Worm (Caenorhabditis elegans): Measurements from ENCODE around the gene Y9C2UA.1.

The Y9C2UA.1 gene

ce11 chrII:9176523-9176922, 37.1 kb downstream of the Y9C2UA.1 start:
- TF ChIP-seq nhr-85 (tag) (no peak), zip-4 (GFP tag; optimal IDR thresholded peaks at IDR 0.05) (no peak), pag-3 (tag; optimal IDR thresholded peaks at IDR 0.05; ENCODE audit: borderline replicate concordance, insufficient read depth) (no peak), efl-1 (optimal IDR thresholded peaks at IDR 0.05) (no peak), efl-1 (GFP tag; optimal IDR thresholded peaks at IDR 0.05 in 1 of 2) (peak in 1 of 2 experiments; percentile 68)

ce11 chrII:9177080-9177479, 37.6 kb downstream of the Y9C2UA.1 start, which contains the start of the genes sec-5 and pir-1:
Gene sec-5, minus strand, starts transcription at chrII:9177152.
Gene pir-1, plus strand, starts transcription at chrII:9177300.
- TF ChIP-seq hpl-2 (GFP tag; optimal IDR thresholded peaks at IDR 0.05), result no peak
- TF ChIP-seq rnt-1 (tag; optimal IDR thresholded peaks at IDR 0.05), result peak; percentile 48
- peak; percentile 30 for TF ChIP-seq blmp-1 (tag; optimal IDR thresholded peaks at IDR 0.05)
- peak; percentile 43 to 59 for TF ChIP-seq efl-1 (optimal IDR thresholded peaks at IDR 0.05)
- TF ChIP-seq efl-1 (GFP tag; optimal IDR thresholded peaks at IDR 0.05 in 1 of 2), result peak; percentile 63 to 66
- no peak for TF ChIP-seq hlh-4 (tag; optimal IDR thresholded peaks at IDR 0.05)
- peak; percentile 56 to 60 for TF ChIP-seq lin-35 (GFP tag; optimal IDR thresholded peaks at IDR 0.05)
- TF ChIP-seq C04F5.9 (tag; optimal IDR thresholded peaks at IDR 0.05), result peak; percentile 42
- TF ChIP-seq nhr-71 (tag; optimal IDR thresholded peaks at IDR 0.05), result peak; percentile 63
- peak; percentile 71 for TF ChIP-seq mep-1 (tag; optimal IDR thresholded peaks at IDR 0.05)
- peak; percentile 20 for TF ChIP-seq C16A3.4 (tag; optimal IDR thresholded peaks at IDR 0.05)
- peak; percentile 57 for TF ChIP-seq skn-1 (tag; optimal IDR thresholded peaks at IDR 0.05)
- peak; percentile 28 for TF ChIP-seq isw-1 (GFP tag; IDR thresholded peaks at IDR 0.05)
- peak in 1 of 3 experiments; percentile 53 for TF ChIP-seq dpl-1 (GFP tag; optimal IDR thresholded peaks at IDR 0.05)
- TF ChIP-seq hlh-17 (GFP tag; optimal IDR thresholded peaks at IDR 0.05; ENCODE audit: borderline replicate concordance), result no peak
- no peak for TF ChIP-seq nhr-12 (tag; optimal IDR thresholded peaks at IDR 0.05)
- no peak for TF ChIP-seq nhr-76 (tag; optimal IDR thresholded peaks at IDR 0.05)
- TF ChIP-seq nhr-90 (tag; optimal IDR thresholded peaks at IDR 0.05; ENCODE audit: poor library complexity), result peak; percentile 48
- TF ChIP-seq tbx-2 (tag; optimal IDR thresholded peaks at IDR 0.05), result peak; percentile 37
- TF ChIP-seq irx-1 (tag; optimal IDR thresholded peaks at IDR 0.05), result peak; percentile 41
- TF ChIP-seq lin-14 (GFP tag; optimal IDR thresholded peaks at IDR 0.05), result peak; percentile 59
- peak; percentile 17 to 38 (median 31) for TF ChIP-seq ceh-82 (tag; optimal IDR thresholded peaks at IDR 0.05)
- TF ChIP-seq unc-86 (tag; optimal IDR thresholded peaks at IDR 0.05), result peak; percentile 32
- peak; percentile 65 to 74 for TF ChIP-seq lsy-2 (tag; optimal IDR thresholded peaks at IDR 0.05)
- TF ChIP-seq xbp-1 (tag; optimal IDR thresholded peaks at IDR 0.05), result peak; percentile 48
- TF ChIP-seq lin-13 (GFP tag; optimal IDR thresholded peaks at IDR 0.05), result no peak
- no peak for TF ChIP-seq dsc-1 (tag; optimal IDR thresholded peaks at IDR 0.05)
- TF ChIP-seq elt-3 (tag; optimal IDR thresholded peaks at IDR 0.05), result peak in 1 of 6 experiments; percentile 57
- no peak for TF ChIP-seq unc-30 (tag; optimal IDR thresholded peaks at IDR 0.05)
- peak; percentile 56 for TF ChIP-seq snu-23 (GFP tag; optimal IDR thresholded peaks at IDR 0.05)
- TF ChIP-seq zip-4 (GFP tag; optimal IDR thresholded peaks at IDR 0.05), result no peak
- TF ChIP-seq F16B12.6 (tag; optimal IDR thresholded peaks at IDR 0.05), result peak; percentile 26
- no peak for TF ChIP-seq egl-13 (tag; optimal IDR thresholded peaks at IDR 0.05)
- peak; percentile 45 for TF ChIP-seq nhr-20 (tag; optimal IDR thresholded peaks at IDR 0.05)
- peak; percentile 54 for TF ChIP-seq nhr-47 (tag; optimal IDR thresholded peaks at IDR 0.05)
- peak; percentile 39 for TF ChIP-seq lin-15B (tag; optimal IDR thresholded peaks at IDR 0.05)
- TF ChIP-seq grh-1 (GFP tag; IDR thresholded peaks at IDR 0.05), result no peak
- no peak for TF ChIP-seq unc-98 (GFP tag; IDR thresholded peaks at IDR 0.05)
- TF ChIP-seq unc-130 (tag; optimal IDR thresholded peaks at IDR 0.05), result peak; percentile 5
- peak; percentile 42 for TF ChIP-seq swsn-7 (tag; optimal IDR thresholded peaks at IDR 0.05)
